Fruit fly (Drosophila melanogaster) Kc167 (cell line): Measurements from ENCODE around the gene brk.

Source experiments
- Myc ChIP-seq: fragments of >200 bp; optimal IDR thresholded peaks from 2 replicates; lab custom pipeline; 2017; ENCODE audit warnings: missing external identifiers
- h ChIP-seq: fragments of >200 bp; optimal IDR thresholded peaks from 3 replicates; lab custom pipeline; 2018; ENCODE audit warnings: missing external identifiers
- insv ChIP-seq: fragments of >200 bp; optimal IDR thresholded peaks from 3 replicates; lab custom pipeline; 2018; ENCODE audit warnings: missing external identifiers
- psq ChIP-seq: fragments of >200 bp; optimal IDR thresholded peaks from 2 replicates; lab custom pipeline; 2017; ENCODE audit warnings: missing external identifiers
- ttk ChIP-seq: sonication (Bioruptor generic); optimal IDR thresholded peaks from 2 replicates; lab custom pipeline; 2017; ENCODE audit warnings: missing external identifiers

dm6 chrX:7320455-7321224 is 12.9 kb downstream of the brk start:
- TF ChIP-seq h (lab: Kevin White, UChicago): no peak
- TF ChIP-seq Myc (lab: Kevin White, UChicago): no peak
- no peak for TF ChIP-seq psq (lab: Kevin White, UChicago)
- no peak for TF ChIP-seq insv (lab: Kevin White, UChicago)
- TF ChIP-seq ttk (lab: Kevin White, UChicago): no peak
